Fruit fly (Drosophila melanogaster): ENCODE measurements around the gene Ets96B.

The Ets96B gene

DNA sequence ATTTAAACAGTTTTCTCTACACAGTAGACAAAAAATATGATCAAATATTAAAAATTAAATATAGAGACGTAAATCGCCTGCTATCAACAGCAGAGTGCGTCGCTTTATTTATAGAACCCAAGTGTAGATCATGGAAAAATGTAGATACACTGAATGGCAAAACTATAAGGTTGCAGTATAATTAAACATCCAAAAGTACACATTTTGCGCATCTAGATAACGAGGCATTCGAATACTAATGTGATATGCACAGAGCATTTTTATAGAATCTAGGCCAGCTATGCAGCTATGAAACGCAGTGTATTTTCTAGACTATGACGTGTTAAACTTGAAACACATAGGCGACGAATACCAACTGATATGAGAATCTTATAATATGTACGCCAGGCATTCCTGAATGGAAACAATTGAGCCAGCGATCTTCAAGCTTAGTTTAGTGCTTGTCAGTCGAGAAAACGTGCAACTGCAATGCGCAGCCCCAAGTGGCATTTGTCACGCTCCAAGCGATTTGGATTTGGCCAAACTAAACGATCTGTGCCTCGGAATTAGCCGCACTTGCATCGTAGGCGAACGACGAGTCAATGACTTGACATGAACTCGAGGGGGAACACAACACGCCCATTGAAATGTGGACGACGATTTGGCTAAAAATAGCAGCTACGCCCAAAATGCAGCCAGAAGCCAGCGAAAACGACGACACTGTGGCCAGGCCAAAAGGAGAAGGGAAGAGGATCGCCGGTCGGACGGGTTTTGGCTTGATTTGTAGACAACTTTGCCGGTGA, 23.2 kb downstream of the Ets96B start (continued):
- TF ChIP-seq Aef1 (GFP tag; IDR thresholded peaks at IDR 0.05), result peak; percentile 89
- peak; percentile 31 for TF ChIP-seq psq (GFP tag; optimal IDR thresholded peaks at IDR 0.05)
- peak; percentile 30 for TF ChIP-seq ac (GFP tag; optimal IDR thresholded peaks at IDR 0.05)
- peak; percentile 53; the same call in 1 of the 3 replicates for TF ChIP-seq CG3726 (GFP tag; IDR thresholded peaks at IDR 0.05)
- peak; percentile 84 for TF ChIP-seq fu2 (GFP tag; optimal IDR thresholded peaks at IDR 0.05)
- peak; percentile 45 for TF ChIP-seq CG33213 (GFP tag; optimal IDR thresholded peaks at IDR 0.05)
- peak; percentile 90 for TF ChIP-seq ranshi (GFP tag; IDR thresholded peaks at IDR 0.05)
- peak; percentile 35 for TF ChIP-seq YL-1 (GFP tag; optimal IDR thresholded peaks at IDR 0.05)
- peak; percentile 75 for TF ChIP-seq Myb (GFP tag; optimal IDR thresholded peaks at IDR 0.05)
- TF ChIP-seq Ets97D (GFP tag; optimal IDR thresholded peaks at IDR 0.05), result peak; percentile 76
- peak; percentile 47; the same call in 1 of the 2 replicates for TF ChIP-seq Dip2 (GFP tag; IDR thresholded peaks at IDR 0.05)
- no peak for TF ChIP-seq Trl (optimal IDR thresholded peaks at IDR 0.05)
- peak; percentile 74 for TF ChIP-seq Trl (GFP tag; optimal IDR thresholded peaks at IDR 0.05)
- TF ChIP-seq gcm2 (GFP tag; optimal IDR thresholded peaks at IDR 0.05), result peak; percentile 78
- peak; percentile 88 for TF ChIP-seq nmo (GFP tag; optimal IDR thresholded peaks at IDR 0.05)
- TF ChIP-seq CG15696 (tag; optimal IDR thresholded peaks at IDR 0.05), result peak; percentile 30
- TF ChIP-seq CG1024 (GFP tag; IDR thresholded peaks at IDR 0.05), result peak; percentile 72
- peak; percentile 61 for TF ChIP-seq CG3163 (GFP tag; optimal IDR thresholded peaks at IDR 0.05)
- TF ChIP-seq oc (tag; optimal IDR thresholded peaks at IDR 0.05), result peak; percentile 89
- TF ChIP-seq gfzf (GFP tag; optimal IDR thresholded peaks at IDR 0.05), result no peak
- peak; percentile 95 for TF ChIP-seq vvl (GFP tag; IDR thresholded peaks at IDR 0.05)
- peak; percentile 83 for TF ChIP-seq D19A (tag; optimal IDR thresholded peaks at IDR 0.05)
- peak; percentile 86 for TF ChIP-seq CG8924 (tag; optimal IDR thresholded peaks at IDR 0.05)
- TF ChIP-seq CG7928 (GFP tag; optimal IDR thresholded peaks at IDR 0.05), result peak; percentile 69
- TF ChIP-seq CG13775 (GFP tag; optimal IDR thresholded peaks at IDR 0.05), result peak; percentile 75
- TF ChIP-seq Oaz (GFP tag; IDR thresholded peaks at IDR 0.05), result peak; percentile 83
- TF ChIP-seq onecut (GFP tag; IDR thresholded peaks at IDR 0.05), result peak; percentile 73
- TF ChIP-seq CG17328 (GFP tag; IDR thresholded peaks at IDR 0.05), result peak; percentile 86
- peak; percentile 74 for TF ChIP-seq CG34376 (GFP tag; optimal IDR thresholded peaks at IDR 0.05)
- no peak for TF ChIP-seq Deaf1 (tag; optimal IDR thresholded peaks at IDR 0.05)
- peak; percentile 67 for TF ChIP-seq pum (GFP tag; optimal IDR thresholded peaks at IDR 0.05)
- peak; percentile 91 for TF ChIP-seq CG14441 (GFP tag; IDR thresholded peaks at IDR 0.05)
- peak; percentile 82 for TF ChIP-seq CG32772 (GFP tag; IDR thresholded peaks at IDR 0.05)
- TF ChIP-seq Dad (GFP tag; optimal IDR thresholded peaks at IDR 0.05), result peak; percentile 86
- no peak for TF ChIP-seq fd102C (GFP tag; optimal IDR thresholded peaks at IDR 0.05)
- peak; percentile 93 for TF ChIP-seq CG2678 (tag; optimal IDR thresholded peaks at IDR 0.05)
- peak; percentile 50 for TF ChIP-seq CG9876 (GFP tag; optimal IDR thresholded peaks at IDR 0.05)
- no peak for TF ChIP-seq Elba2 (GFP tag; optimal IDR thresholded peaks at IDR 0.05)
- TF ChIP-seq hbn (GFP tag; IDR thresholded peaks at IDR 0.05; ENCODE audit: partially characterized antibody), result no peak
- no peak for TF ChIP-seq Abd-B (GFP tag; optimal IDR thresholded peaks at IDR 0.05)
- peak; percentile 93 for TF ChIP-seq CG14014 (GFP tag; IDR thresholded peaks at IDR 0.05)
- TF ChIP-seq CG2129 (GFP tag; IDR thresholded peaks at IDR 0.05; ENCODE audit: partially characterized antibody), result no peak
- TF ChIP-seq slbo (GFP tag; IDR thresholded peaks at IDR 0.05), result peak; percentile 94
- TF ChIP-seq pb (GFP tag; optimal IDR thresholded peaks at IDR 0.05), result peak; percentile 74
- no peak for TF ChIP-seq hkb (optimal IDR thresholded peaks at IDR 0.05)
- peak; percentile 92 for TF ChIP-seq hkb (GFP tag; IDR thresholded peaks at IDR 0.05)
- peak; percentile 76 for TF ChIP-seq CG4854 (GFP tag; optimal IDR thresholded peaks at IDR 0.05)
- TF ChIP-seq Gsc (GFP tag; IDR thresholded peaks at IDR 0.05), result no peak
- TF ChIP-seq ham (GFP tag; IDR thresholded peaks at IDR 0.05), result no peak
- TF ChIP-seq tin (GFP tag; optimal IDR thresholded peaks at IDR 0.05), result peak; percentile 75
- peak; percentile 73 for TF ChIP-seq Max (GFP tag; optimal IDR thresholded peaks at IDR 0.05)
